Fruit fly (Drosophila melanogaster): Measurements from ENCODE around the gene ctp.
A peak's percentile ranks its signal among the peaks of the same experiment; 100 is the strongest.

ctp gene

DNA sequence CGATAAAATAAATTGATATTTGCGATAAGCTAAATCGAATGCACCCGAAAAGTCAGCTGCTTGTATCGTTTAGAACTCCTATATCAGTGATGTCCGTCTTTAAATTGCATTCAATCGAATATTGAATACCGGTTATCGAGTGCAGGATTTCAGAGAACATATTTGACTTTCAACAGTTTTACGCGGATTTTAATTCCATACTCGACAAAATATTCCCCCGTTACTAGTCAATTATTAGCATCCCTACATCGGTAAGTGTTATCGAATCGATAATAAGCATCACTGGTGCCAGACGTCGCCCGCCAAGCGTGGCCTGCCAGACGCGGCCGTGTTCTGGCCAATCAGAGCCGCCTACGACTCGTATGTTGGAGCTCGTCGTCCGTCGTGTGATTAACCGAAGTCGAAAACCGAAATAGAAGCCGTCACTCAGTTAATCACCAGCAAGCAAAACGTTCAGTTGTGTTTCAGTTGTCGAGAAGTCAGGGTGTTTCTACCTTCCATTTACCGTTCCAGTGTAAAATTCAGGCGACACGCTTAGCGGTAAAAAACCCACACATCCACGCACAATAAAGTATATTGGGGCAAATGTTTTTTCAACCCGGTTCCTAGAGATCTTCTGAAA, at the start of gene ctp (continued):
- TF ChIP-seq CG16815 (GFP tag; optimal IDR thresholded peaks at IDR 0.05) (no peak), jigr1 (GFP tag; IDR thresholded peaks at IDR 0.05) (no peak), Xrp1 (GFP tag; IDR thresholded peaks at IDR 0.05) (peak; percentile 44; the same call in 1 of the 2 replicates), Deaf1 (tag; optimal IDR thresholded peaks at IDR 0.05) (peak; percentile 100), CG3847 (GFP tag; IDR thresholded peaks at IDR 0.05) (no peak; the same call in 1 of the 2 replicates), CG15514 (GFP tag; optimal IDR thresholded peaks at IDR 0.05) (peak; percentile 46), CG6683 (GFP tag; optimal IDR thresholded peaks at IDR 0.05) (no peak), pan (optimal IDR thresholded peaks at IDR 0.05) (no peak), pan (GFP tag; optimal IDR thresholded peaks at IDR 0.05 in 1 of 2, IDR thresholded peaks at IDR 0.05 in 1 of 2) (no peak), CG17912 (GFP tag; optimal IDR thresholded peaks at IDR 0.05) (no peak), da (GFP tag; optimal IDR thresholded peaks at IDR 0.05) (no peak), chinmo (GFP tag; IDR thresholded peaks at IDR 0.05; ENCODE audit: partially characterized antibody) (peak; percentile 77; the same call in 3 of the 4 replicates), Mad (GFP tag; optimal IDR thresholded peaks at IDR 0.05) (peak; percentile 53), CG12942 (GFP tag; optimal IDR thresholded peaks at IDR 0.05) (no peak), ranshi (GFP tag; IDR thresholded peaks at IDR 0.05) (0 out of 2 replicates have a peak, but pooled peaks have one; percentile 4), jing (GFP tag; optimal IDR thresholded peaks at IDR 0.05) (no peak), wek (GFP tag; optimal IDR thresholded peaks at IDR 0.05) (no peak), Oli (tag; optimal IDR thresholded peaks at IDR 0.05) (peak; percentile 30), Mrtf (GFP tag; IDR thresholded peaks at IDR 0.05) (no peak), chn (GFP tag; optimal IDR thresholded peaks at IDR 0.05) (peak; percentile 12), CG8924 (tag; optimal IDR thresholded peaks at IDR 0.05) (peak; percentile 50), Ets65A (GFP tag) (peak; percentile 65), pzg (GFP tag; optimal IDR thresholded peaks at IDR 0.05) (peak; percentile 70), stc (GFP tag; IDR thresholded peaks at IDR 0.05) (no peak; the same call in 1 of the 2 replicates), lilli (GFP tag; optimal IDR thresholded peaks at IDR 0.05) (peak; percentile 65), HmgZ (tag; optimal IDR thresholded peaks at IDR 0.05) (peak; percentile 56), CG1233 (GFP tag; optimal IDR thresholded peaks at IDR 0.05) (no peak), CG11456 (GFP tag; IDR thresholded peaks at IDR 0.05) (0 out of 3 replicates have a peak, but pooled peaks have one; percentile 53), CG17186 (GFP tag; optimal IDR thresholded peaks at IDR 0.05) (peak; percentile 16), caup (GFP tag; optimal IDR thresholded peaks at IDR 0.05; ENCODE audit: severe bottlenecking) (no peak), HLH3B (GFP tag; IDR thresholded peaks at IDR 0.05) (peak; percentile 17; the same call in 1 of the 2 replicates), Dip3 (GFP tag; optimal IDR thresholded peaks at IDR 0.05) (no peak), CG12299 (tag; optimal IDR thresholded peaks at IDR 0.05) (no peak), fd96Cb (tag; optimal IDR thresholded peaks at IDR 0.05) (peak; percentile 1), CG16863 (GFP tag; optimal IDR thresholded peaks at IDR 0.05) (peak; percentile 4), CG14050 (GFP tag; IDR thresholded peaks at IDR 0.05) (no peak; the same call in 2 of the 3 replicates), CG14667 (GFP tag; IDR thresholded peaks at IDR 0.05) (no peak), ci (GFP tag; IDR thresholded peaks at IDR 0.05) (peak; percentile 69; the same call in 2 of the 3 replicates), Bteb2 (GFP tag; optimal IDR thresholded peaks at IDR 0.05) (peak; percentile 21), Ets97D (GFP tag; optimal IDR thresholded peaks at IDR 0.05) (peak; percentile 16), CG4424 (GFP tag; optimal IDR thresholded peaks at IDR 0.05) (peak; percentile 26), sens-2 (GFP tag; IDR thresholded peaks at IDR 0.05) (no peak), CG6689 (GFP tag; IDR thresholded peaks at IDR 0.05) (0 out of 2 replicates have a peak, but pooled peaks have one; percentile 15), emc (GFP tag; optimal IDR thresholded peaks at IDR 0.05) (no peak), pita (GFP tag; optimal IDR thresholded peaks at IDR 0.05) (no peak), Sry-δ (GFP tag; optimal IDR thresholded peaks at IDR 0.05) (peak; percentile 75), zfh2 (GFP tag; optimal IDR thresholded peaks at IDR 0.05) (peak; percentile 78), MTF-1 (GFP tag; optimal IDR thresholded peaks at IDR 0.05; ENCODE audit: borderline replicate concordance) (peak; percentile 34), gro (GFP tag; optimal IDR thresholded peaks at IDR 0.05) (peak; percentile 38), odd (GFP tag; optimal IDR thresholded peaks at IDR 0.05) (no peak)
